Worm (Caenorhabditis elegans) whole organism, late embryonic: Measurements from ENCODE around the gene glna-2.

Source experiments
- C08G9.2 ChIP-seq: sonication (generic microtip); optimal IDR thresholded peaks from 2 replicates; lab custom pipeline; 2016; ENCODE audit warnings: mild to moderate bottlenecking, missing genetic modification characterization, moderate library complexity, missing compliant biosample characterization
- C38D4.7 ChIP-seq: fragments of 200-800 bp; sonication (Bioruptor generic); optimal IDR thresholded peaks from 2 replicates; lab custom pipeline; 2018; ENCODE audit warnings: mild to moderate bottlenecking, missing genetic modification characterization, moderate library complexity, missing compliant biosample characterization
- F13H6.1 ChIP-seq: sonication (generic microtip); optimal IDR thresholded peaks from 2 replicates; lab custom pipeline; 2016; ENCODE audit warnings: missing genetic modification characterization, missing compliant biosample characterization
- K02D7.2 ChIP-seq: sonication (generic microtip); optimal IDR thresholded peaks from 2 replicates; lab custom pipeline; 2017; ENCODE audit warnings: mild to moderate bottlenecking, missing genetic modification characterization, missing compliant biosample characterization
- K09A11.1 ChIP-seq: sonication (generic microtip); optimal IDR thresholded peaks from 2 replicates; lab custom pipeline; 2017; ENCODE audit warnings: antibody characterized with exemption, mild to moderate bottlenecking, missing genetic modification characterization, missing compliant biosample characterization; ENCODE audit not compliant: insufficient read depth
- T23F11.4 ChIP-seq: fragments of 200-800 bp; sonication (Bioruptor generic); optimal IDR thresholded peaks from 2 replicates; lab custom pipeline; 2018; ENCODE audit warnings: mild to moderate bottlenecking, missing genetic modification characterization, missing compliant biosample characterization
- Y22D7AL.16 ChIP-seq: sonication (generic microtip); optimal IDR thresholded peaks from 2 replicates; lab custom pipeline; 2016; ENCODE audit warnings: missing genetic modification characterization, missing compliant biosample characterization
- ahr-1 ChIP-seq: sonication (generic microtip); optimal IDR thresholded peaks from 2 replicates; lab custom pipeline; 2016; ENCODE audit warnings: missing genetic modification characterization, missing compliant biosample characterization
- ceh-14 ChIP-seq: sonication (generic microtip); optimal IDR thresholded peaks from 2 replicates; lab custom pipeline; 2016; ENCODE audit warnings: missing genotype, missing genetic modification characterization, missing compliant biosample characterization
- ceh-2 ChIP-seq: sonication (generic microtip); optimal IDR thresholded peaks from 2 replicates; lab custom pipeline; 2016; ENCODE audit warnings: missing genotype, missing genetic modification characterization, missing compliant biosample characterization
- ceh-24 ChIP-seq: sonication (generic microtip); optimal IDR thresholded peaks from 2 replicates; lab custom pipeline; 2016; ENCODE audit warnings: mild to moderate bottlenecking, missing genetic modification characterization, missing compliant biosample characterization
- ceh-30 ChIP-seq: fragments of 150-350 bp; optimal IDR thresholded peaks from 2 replicates; lab custom pipeline; 2014; ENCODE audit warnings: missing biosample characterization, missing genetic modification characterization
- ceh-45 ChIP-seq: fragments of 200-800 bp; sonication (Bioruptor generic); IDR thresholded peaks from 2 replicates; pipeline ENCODE4 v1.3.6; 2022; ENCODE audit warnings: missing genetic modification reagents, missing genetic modification characterization, missing compliant biosample characterization
- ceh-9 ChIP-seq: sonication (generic microtip); optimal IDR thresholded peaks from 2 replicates; lab custom pipeline; 2016; ENCODE audit warnings: mild to moderate bottlenecking, missing genetic modification characterization, inconsistent platforms, missing compliant biosample characterization
- che-1 ChIP-seq: sonication (generic microtip); optimal IDR thresholded peaks from 2 replicates; lab custom pipeline; 2016; ENCODE audit warnings: mild to moderate bottlenecking, missing genetic modification characterization, missing compliant biosample characterization
- dmd-4 ChIP-seq: sonication (generic microtip); optimal IDR thresholded peaks from 2 replicates; lab custom pipeline; 2016; ENCODE audit warnings: borderline replicate concordance, missing genetic modification characterization, missing compliant biosample characterization
- elt-4 ChIP-seq: sonication (generic microtip); optimal IDR thresholded peaks from 2 replicates; lab custom pipeline; 2016; ENCODE audit warnings: missing genetic modification characterization, missing compliant biosample characterization
- ets-4 ChIP-seq: sonication (generic microtip); optimal IDR thresholded peaks from 2 replicates; lab custom pipeline; 2016; ENCODE audit warnings: missing genetic modification characterization, missing compliant biosample characterization
- eyg-1 ChIP-seq: sonication (generic microtip); optimal IDR thresholded peaks from 2 replicates; lab custom pipeline; 2016; ENCODE audit warnings: missing genotype, missing genetic modification characterization, missing compliant biosample characterization
- gmeb-2 ChIP-seq: sonication (generic microtip); optimal IDR thresholded peaks from 2 replicates; lab custom pipeline; 2016; ENCODE audit warnings: missing genetic modification characterization, inconsistent platforms, missing compliant biosample characterization
- hlh-15 ChIP-seq: sonication (generic microtip); optimal IDR thresholded peaks from 2 replicates; lab custom pipeline; 2016; ENCODE audit warnings: missing genetic modification characterization, missing compliant biosample characterization
- hlh-30 ChIP-seq: sonication (generic microtip); optimal IDR thresholded peaks from 2 replicates; lab custom pipeline; 2017; ENCODE audit warnings: antibody characterized with exemption, missing genetic modification characterization, missing compliant biosample characterization; ENCODE audit not compliant: insufficient read depth
- hlh-8 ChIP-seq: sonication (generic microtip); optimal IDR thresholded peaks from 2 replicates; lab custom pipeline; 2016; ENCODE audit warnings: missing genotype, missing genetic modification characterization, missing compliant biosample characterization
- mec-3 ChIP-seq: sonication (generic microtip); optimal IDR thresholded peaks from 2 replicates; lab custom pipeline; 2016; ENCODE audit warnings: borderline replicate concordance, missing genetic modification characterization, missing compliant biosample characterization
- nfya-1 ChIP-seq: sonication (generic microtip); optimal IDR thresholded peaks from 2 replicates; lab custom pipeline; 2017; ENCODE audit warnings: missing genetic modification characterization, mild to moderate bottlenecking, missing compliant biosample characterization, antibody characterized with exemption, moderate library complexity
- nhr-11 ChIP-seq: fragments of 150-350 bp; optimal IDR thresholded peaks from 2 replicates; lab custom pipeline; 2014; ENCODE audit warnings: missing biosample characterization, missing genetic modification characterization
- nhr-232 ChIP-seq: sonication (generic microtip); optimal IDR thresholded peaks from 2 replicates; lab custom pipeline; 2016; ENCODE audit warnings: missing genetic modification characterization, missing compliant biosample characterization
- pat-9 ChIP-seq: fragments of 200-800 bp; sonication (Bioruptor generic); optimal IDR thresholded peaks from 2 replicates; lab custom pipeline; 2018; ENCODE audit warnings: mild to moderate bottlenecking, missing genetic modification characterization, moderate library complexity, missing compliant biosample characterization
- pax-1 ChIP-seq: fragments of 150-350 bp; optimal IDR thresholded peaks from 2 replicates; lab custom pipeline; 2014; ENCODE audit warnings: missing biosample characterization, missing genetic modification characterization
- pha-2 ChIP-seq: sonication (generic microtip); optimal IDR thresholded peaks from 2 replicates; lab custom pipeline; 2017; ENCODE audit warnings: mild to moderate bottlenecking, missing genetic modification characterization, missing compliant biosample characterization
- pha-4 ChIP-seq: fragments of 150-350 bp; optimal IDR thresholded peaks from 2 replicates; lab custom pipeline; 2018; ENCODE audit warnings: missing biosample characterization, missing genetic modification reagents, missing genetic modification characterization
- pros-1 ChIP-seq: fragments of 150-350 bp; optimal IDR thresholded peaks from 2 replicates; lab custom pipeline; 2014; ENCODE audit warnings: missing biosample characterization, missing genetic modification reagents, missing genetic modification characterization
- sox-4 ChIP-seq: sonication (generic microtip); optimal IDR thresholded peaks from 2 replicates; lab custom pipeline; 2017; ENCODE audit warnings: mild to moderate bottlenecking, missing genetic modification characterization, inconsistent platforms, missing compliant biosample characterization
- syd-9 ChIP-seq: sonication (generic microtip); optimal IDR thresholded peaks from 2 replicates; lab custom pipeline; 2016; ENCODE audit warnings: mild to moderate bottlenecking, missing genetic modification characterization, moderate library complexity, missing compliant biosample characterization
- tbx-2 ChIP-seq: sonication (generic microtip); optimal IDR thresholded peaks from 2 replicates; lab custom pipeline; 2016; ENCODE audit warnings: missing genetic modification characterization, missing compliant biosample characterization
- tbx-7 ChIP-seq: sonication (generic microtip); optimal IDR thresholded peaks from 2 replicates; lab custom pipeline; 2016; ENCODE audit warnings: missing genotype, missing genetic modification characterization, missing compliant biosample characterization
- unc-3 ChIP-seq, 2 experiments: fragments of 200-800 bp in 1 of 2; sonication (Bioruptor generic) in 1 of 2; sonication (generic microtip) in 1 of 2; conservative IDR thresholded peaks in 1 of 2; optimal IDR thresholded peaks in 1 of 2; 2 replicates each; pipeline versions ENCODE4 v1.3.6 to Lab custom; 2016 to 2022; ENCODE audit warnings: missing compliant biosample characterization in 2 of 2, missing genetic modification characterization in 2 of 2, missing genetic modification reagents in 1 of 2
- unc-42 ChIP-seq: sonication (generic microtip); optimal IDR thresholded peaks from 2 replicates; lab custom pipeline; 2016; ENCODE audit warnings: missing genotype, missing genetic modification characterization, missing compliant biosample characterization
- unc-86 ChIP-seq: sonication (generic microtip); optimal IDR thresholded peaks from 2 replicates; lab custom pipeline; 2016; ENCODE audit warnings: missing genetic modification characterization, missing compliant biosample characterization
- ztf-16 ChIP-seq: sonication (generic microtip); optimal IDR thresholded peaks from 2 replicates; lab custom pipeline; 2017; ENCODE audit warnings: missing genetic modification characterization, missing compliant biosample characterization

The glna-2 gene

DNA sequence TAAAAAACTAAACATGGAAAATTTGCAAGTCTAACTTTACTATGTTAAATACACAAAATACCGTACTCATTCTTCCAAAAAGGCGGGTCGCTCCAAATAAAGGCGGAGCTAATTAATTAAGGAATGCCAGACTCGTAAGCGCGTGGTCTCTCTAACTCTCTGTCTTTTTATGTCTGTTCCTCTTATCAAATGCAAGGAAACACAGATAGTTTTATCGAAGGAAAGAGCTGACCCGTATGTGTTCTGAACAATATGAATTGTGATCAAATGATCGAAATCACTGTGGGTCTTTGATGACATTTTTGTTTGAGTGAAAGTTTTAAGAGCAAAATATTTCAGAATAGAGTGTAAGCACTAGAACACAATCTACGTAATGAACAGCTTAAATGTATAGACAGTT, 7.0 kb upstream of the glna-2 start:
- no peak for TF ChIP-seq pax-1 (tag; lab: Kevin White, UChicago)
- TF ChIP-seq unc-42, result no peak
- TF ChIP-seq pat-9 (tag; lab: Kevin White, UChicago), result no peak
- no peak for TF ChIP-seq K02D7.2 (tag; lab: Kevin White, UChicago)
- no peak for TF ChIP-seq eyg-1 (tag; lab: Kevin White, UChicago)
- no peak for TF ChIP-seq che-1 (tag; lab: Kevin White, UChicago)
- no peak for TF ChIP-seq ceh-30 (tag; lab: Kevin White, UChicago)
- no peak for TF ChIP-seq hlh-30 (tag; lab: Kevin White, UChicago)
- TF ChIP-seq, all 69 proteins: peak for 0

DNA sequence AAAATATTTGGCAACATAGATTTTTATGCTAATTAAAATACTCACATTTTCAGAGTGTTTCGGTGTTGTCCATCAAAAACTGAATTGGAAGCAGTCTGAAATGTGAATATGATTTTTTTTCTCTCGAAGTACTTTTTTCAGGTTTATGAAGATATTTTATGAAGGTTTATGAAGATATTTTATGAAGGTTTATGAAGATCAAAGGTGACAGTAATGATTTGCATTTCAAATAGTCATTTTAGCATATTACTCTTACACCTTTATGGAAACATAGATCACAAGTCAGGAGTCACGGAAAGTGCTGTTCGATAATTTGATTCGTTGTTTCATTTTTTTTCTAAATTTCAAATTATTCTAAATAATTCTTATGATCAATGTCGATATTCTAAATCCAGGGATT, 4.3 kb upstream of the glna-2 start, which contains the start of gene pgp-11:
Gene pgp-11, minus strand, starts transcription at position 101 of the 400 bp plus-strand sequence.
- TF ChIP-seq dmd-4 (tag; lab: Kevin White, UChicago) (no peak), ceh-2 (tag; lab: Kevin White, UChicago) (no peak), ets-4 (tag; lab: Kevin White, UChicago) (no peak), ceh-24 (tag; lab: Kevin White, UChicago) (no peak), hlh-15 (no peak), pros-1 (tag; lab: Kevin White, UChicago) (no peak), unc-3 (GFP tag; conservative IDR thresholded peaks at IDR 0.05; lab: Robert Waterston, UW) (no peak), unc-3 (tag; optimal IDR thresholded peaks at IDR 0.05; lab: Kevin White, UChicago) (no peak), tbx-7 (tag; lab: Kevin White, UChicago) (no peak), mec-3 (tag; lab: Kevin White, UChicago) (no peak), unc-86 (tag; lab: Kevin White, UChicago) (no peak), ceh-14 (tag; lab: Kevin White, UChicago) (no peak), elt-4 (tag; lab: Kevin White, UChicago) (no peak), nhr-11 (tag; lab: Kevin White, UChicago) (no peak), syd-9 (tag; lab: Kevin White, UChicago) (no peak), hlh-30 (tag; lab: Kevin White, UChicago) (no peak), eyg-1 (tag; lab: Kevin White, UChicago) (no peak), ahr-1 (tag; lab: Kevin White, UChicago) (no peak), hlh-8 (tag; lab: Kevin White, UChicago) (no peak), pha-2 (no peak)
- TF ChIP-seq, all 69 proteins: peak for 0

- TF ChIP-seq ceh-45 (GFP tag; lab: Robert Waterston, UW), result no peak
- no peak for TF ChIP-seq T23F11.4
- TF ChIP-seq hlh-8 (tag; lab: Kevin White, UChicago), result no peak
- no peak for TF ChIP-seq sox-4 (tag; lab: Kevin White, UChicago)
- TF ChIP-seq C08G9.2, result no peak
- no peak for TF ChIP-seq tbx-2 (tag; lab: Kevin White, UChicago)
- no peak for TF ChIP-seq nhr-232 (tag; lab: Kevin White, UChicago)
- TF ChIP-seq ceh-9 (tag; lab: Kevin White, UChicago), result no peak
- TF ChIP-seq ceh-14 (tag; lab: Kevin White, UChicago), result no peak
- no peak for TF ChIP-seq gmeb-2 (tag; lab: Kevin White, UChicago)
- no peak for TF ChIP-seq ceh-24 (tag; lab: Kevin White, UChicago)
Measured at ce11 chrII:8004752-8005151, 3.7 kb upstream of the glna-2 start.

- TF ChIP-seq ceh-9 (tag; lab: Kevin White, UChicago) (no peak), che-1 (tag; lab: Kevin White, UChicago) (no peak), hlh-15 (no peak), K09A11.1 (no peak), ceh-24 (tag; lab: Kevin White, UChicago) (no peak), hlh-8 (tag; lab: Kevin White, UChicago) (no peak), C08G9.2 (no peak), Y22D7AL.16 (tag; lab: Kevin White, UChicago) (no peak), ceh-14 (tag; lab: Kevin White, UChicago) (no peak), F13H6.1 (no peak), C38D4.7 (GFP tag; lab: Kevin White, UChicago) (no peak), ztf-16 (tag; lab: Kevin White, UChicago) (no peak), pha-4 (no peak), nfya-1 (tag; lab: Kevin White, UChicago) (no peak), tbx-7 (tag; lab: Kevin White, UChicago) (no peak), ahr-1 (tag; lab: Kevin White, UChicago) (no peak), eyg-1 (tag; lab: Kevin White, UChicago) (no peak), K02D7.2 (tag; lab: Kevin White, UChicago) (no peak), ceh-45 (GFP tag; lab: Robert Waterston, UW) (no peak)
Measured at ce11 chrII:8006962-8007361, 1.5 kb upstream of the glna-2 start.
